Worm (Caenorhabditis elegans) whole organism, L3 larva: ENCODE results near the gene Y53F4B.10.

Source experiments
- R02D3.7 ChIP-seq: fragments of 150-350 bp; optimal IDR thresholded peaks from 2 replicates; lab custom pipeline; 2014; ENCODE audit warnings: missing biosample characterization, missing genetic modification characterization
- ZK546.5 ChIP-seq: sonication (generic microtip); optimal IDR thresholded peaks from 2 replicates; lab custom pipeline; 2017; ENCODE audit warnings: missing biosample characterization, missing genetic modification characterization
- aly-2 ChIP-seq: fragments of 150-350 bp; optimal IDR thresholded peaks from 2 replicates; lab custom pipeline; 2014; ENCODE audit warnings: missing biosample characterization, missing genetic modification characterization
- ceh-28 ChIP-seq: fragments of 150-350 bp; optimal IDR thresholded peaks from 2 replicates; lab custom pipeline; 2014; ENCODE audit warnings: missing biosample characterization, missing genetic modification reagents, missing genetic modification characterization
- ceh-82 ChIP-seq: fragments of 150-350 bp; optimal IDR thresholded peaks from 2 replicates; lab custom pipeline; 2014; ENCODE audit warnings: missing biosample characterization, missing genetic modification characterization
- ceh-9 ChIP-seq: sonication (generic microtip); optimal IDR thresholded peaks from 2 replicates; lab custom pipeline; 2018; ENCODE audit warnings: missing biosample characterization, missing genetic modification characterization
- daf-12 ChIP-seq: fragments of 150-350 bp; optimal IDR thresholded peaks from 2 replicates; lab custom pipeline; 2014; ENCODE audit warnings: missing biosample characterization, missing genetic modification reagents, missing genetic modification characterization
- elt-2 ChIP-seq: sonication (generic microtip); optimal IDR thresholded peaks from 2 replicates; lab custom pipeline; 2016; ENCODE audit warnings: missing genetic modification reagents, mild to moderate bottlenecking, missing genetic modification characterization, missing compliant biosample characterization
- fkh-10 ChIP-seq: sonication (generic microtip); optimal IDR thresholded peaks from 2 replicates; lab custom pipeline; 2017; ENCODE audit warnings: missing biosample characterization, missing genetic modification reagents, missing genetic modification characterization
- hmg-11 ChIP-seq: sonication (generic microtip); optimal IDR thresholded peaks from 2 replicates; lab custom pipeline; 2016; ENCODE audit warnings: missing genetic modification characterization, missing compliant biosample characterization
- jun-1 ChIP-seq: fragments of 150-350 bp; optimal IDR thresholded peaks from 2 replicates; lab custom pipeline; 2014; ENCODE audit warnings: missing biosample characterization, missing genetic modification reagents, missing genetic modification characterization
- lin-15B ChIP-seq: fragments of 150-350 bp; optimal IDR thresholded peaks from 2 replicates; lab custom pipeline; 2014; ENCODE audit warnings: missing biosample characterization, missing genetic modification characterization
- lsy-12 ChIP-seq: sonication (generic microtip); optimal IDR thresholded peaks from 2 replicates; lab custom pipeline; 2016; ENCODE audit warnings: mild to moderate bottlenecking, missing genetic modification characterization, missing compliant biosample characterization
- nhr-12 ChIP-seq: fragments of 150-350 bp; optimal IDR thresholded peaks from 2 replicates; lab custom pipeline; 2014; ENCODE audit warnings: missing biosample characterization, missing genetic modification characterization
- nhr-237 ChIP-seq: fragments of 150-350 bp; optimal IDR thresholded peaks from 2 replicates; lab custom pipeline; 2014; ENCODE audit warnings: missing biosample characterization, missing genetic modification characterization
- nhr-25 ChIP-seq: sonication (generic microtip); optimal IDR thresholded peaks from 2 replicates; lab custom pipeline; 2017; ENCODE audit warnings: missing biosample characterization, missing genetic modification characterization
- nhr-28 ChIP-seq: fragments of 150-350 bp; optimal IDR thresholded peaks from 2 replicates; lab custom pipeline; 2014; ENCODE audit warnings: missing biosample characterization, missing genetic modification characterization
- pha-4 ChIP-seq: fragments of 150-350 bp; optimal IDR thresholded peaks from 2 replicates; lab custom pipeline; 2014; ENCODE audit warnings: missing biosample characterization, missing genetic modification reagents, missing genetic modification characterization
- pqm-1 ChIP-seq: fragments of 150-350 bp; optimal IDR thresholded peaks from 2 replicates; lab custom pipeline; 2017; ENCODE audit warnings: missing biosample characterization, missing genetic modification characterization, inconsistent platforms
- tbx-2 ChIP-seq: sonication (generic microtip); optimal IDR thresholded peaks from 2 replicates; lab custom pipeline; 2016; ENCODE audit warnings: mild to moderate bottlenecking, missing genetic modification characterization, missing compliant biosample characterization
- unc-39 ChIP-seq: sonication (generic microtip); optimal IDR thresholded peaks from 4 replicates; lab custom pipeline; 2017; ENCODE audit warnings: missing biosample characterization, missing genetic modification characterization
- unc-62 ChIP-seq: fragments of 150-350 bp; sonication (generic microtip); optimal IDR thresholded peaks from 4 replicates; lab custom pipeline; 2014; ENCODE audit warnings: missing biosample characterization, missing genetic modification reagents, missing genetic modification characterization
- zag-1 ChIP-seq: fragments of 150-350 bp; optimal IDR thresholded peaks from 2 replicates; lab custom pipeline; 2014; ENCODE audit warnings: missing biosample characterization, missing genetic modification characterization
- ztf-4 ChIP-seq: fragments of 150-350 bp; optimal IDR thresholded peaks from 2 replicates; lab custom pipeline; 2014; ENCODE audit warnings: missing biosample characterization, missing genetic modification characterization

The Y53F4B.10 gene

DNA sequence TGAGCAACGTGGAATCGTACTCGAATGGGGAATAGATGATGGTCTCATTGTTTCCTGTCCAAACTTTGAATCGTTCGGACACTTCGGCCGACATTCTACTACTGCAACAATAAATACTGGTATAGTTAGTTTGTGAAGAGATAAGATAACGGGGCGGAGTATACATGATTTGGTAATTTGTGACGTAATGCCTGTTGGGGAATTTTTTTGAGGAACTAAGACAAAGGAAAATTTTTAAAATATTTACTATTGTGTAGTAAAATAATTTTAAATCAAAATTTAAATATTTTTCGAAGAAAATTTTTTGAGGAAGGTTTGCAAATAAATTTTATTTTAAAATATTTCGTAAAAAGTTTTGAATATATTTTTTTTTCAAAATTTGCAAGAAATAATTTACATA is 39.3 kb downstream of the Y53F4B.10 start, which contains the start of gene elo-9:
elo-9 (minus strand) TSS at position 101 of the 400 bp plus-strand sequence.
- TF ChIP-seq zag-1 (tag; lab: Kevin White, UChicago) (no peak), unc-62 (GFP tag; lab: Kevin White, UChicago) (no peak), ceh-9 (no peak), ceh-28 (no peak), ztf-4 (tag; lab: Kevin White, UChicago) (no peak), nhr-12 (tag; lab: Kevin White, UChicago) (no peak), lin-15B (tag; lab: Kevin White, UChicago) (no peak), elt-2 (tag; lab: Kevin White, UChicago) (no peak), lsy-12 (tag; lab: Kevin White, UChicago) (no peak), aly-2 (tag; lab: Kevin White, UChicago) (no peak), nhr-25 (tag; lab: Kevin White, UChicago) (no peak), R02D3.7 (tag; lab: Kevin White, UChicago) (no peak)

- TF ChIP-seq fkh-10 (no peak), ceh-82 (tag; lab: Kevin White, UChicago) (no peak), ZK546.5 (no peak), zag-1 (tag; lab: Kevin White, UChicago) (no peak), pqm-1 (tag; lab: Kevin White, UChicago) (peak; percentile 54), tbx-2 (tag; lab: Kevin White, UChicago) (no peak), hmg-11 (no peak), nhr-25 (tag; lab: Kevin White, UChicago) (no peak), aly-2 (tag; lab: Kevin White, UChicago) (no peak), jun-1 (tag; lab: Kevin White, UChicago) (peak; percentile 81), elt-2 (tag; lab: Kevin White, UChicago) (peak; percentile 90), lsy-12 (tag; lab: Kevin White, UChicago) (no peak), unc-39 (no peak), pha-4 (tag; lab: Kevin White, UChicago) (peak; percentile 9), ceh-9 (no peak), nhr-237 (tag; lab: Kevin White, UChicago) (no peak)
Observed at ce11 chrII:14959273-14959672, 44.0 kb downstream of the Y53F4B.10 start.

DNA sequence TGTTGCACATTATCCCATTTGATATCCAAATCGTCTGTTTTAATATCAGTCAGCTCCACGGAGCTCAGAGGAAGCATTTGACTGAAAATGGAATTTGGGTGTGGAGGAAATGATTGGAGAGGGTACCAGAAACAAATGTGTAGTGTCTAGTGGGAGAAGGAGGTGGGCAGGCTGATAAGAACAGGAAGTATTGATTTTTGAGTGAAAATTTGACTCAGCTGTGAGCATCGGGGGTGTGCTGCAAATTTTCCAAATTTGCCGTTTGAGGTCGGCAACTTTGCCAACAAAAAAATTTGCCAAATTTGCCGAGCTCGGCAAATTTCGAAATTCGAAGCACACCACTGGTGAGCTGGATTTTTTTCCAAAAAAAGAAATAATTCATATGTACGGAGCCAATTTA is 45.2 kb downstream of the Y53F4B.10 start, which contains the start of gene Y53F4B.1:
Y53F4B.1 (minus strand) TSS at position 101 of the 400 bp plus-strand sequence.
- TF ChIP-seq daf-12 (tag; lab: Kevin White, UChicago) (no peak), elt-2 (tag; lab: Kevin White, UChicago) (peak; percentile 32)

ce11 chrII:14952464-14953064 is 50.7 kb downstream of the Y53F4B.10 start:
- TF ChIP-seq hmg-11 (no peak), ceh-28 (peak; percentile 82), ZK546.5 (no peak), nhr-28 (no peak), elt-2 (tag; lab: Kevin White, UChicago) (no peak)
- TF ChIP-seq, all 47 proteins: peak for 1
